Fruit fly (Drosophila melanogaster) whole organism: ENCODE measurements around the gene Rh5.

ENCODE experiments used
- CG8478 ChIP-seq: fragments of >200 bp; optimal IDR thresholded peaks from 2 replicates; lab custom pipeline; 2018; ENCODE audit warnings: inconsistent platforms
- EcR ChIP-seq, 2 experiments: fragments of >200 bp; optimal IDR thresholded peaks; 2 replicates each; lab custom pipeline; 2017; ENCODE audit warnings: missing biosample characterization in 2 of 2, missing genetic modification characterization in 2 of 2, missing genetic modification reagents in 2 of 2
- pan ChIP-seq: fragments of >200 bp; optimal IDR thresholded peaks from 2 replicates; lab custom pipeline; 2017
- psq ChIP-seq: fragments of >200 bp; optimal IDR thresholded peaks from 2 replicates; lab custom pipeline; 2017
- usp ChIP-seq: fragments of >200 bp; optimal IDR thresholded peaks from 2 replicates; lab custom pipeline; 2017; ENCODE audit warnings: missing biosample characterization, missing genetic modification characterization, mixed read lengths

- TF ChIP-seq usp (GFP tag; lab: Kevin White, UChicago) (no peak), CG8478 (no peak), psq (lab: Kevin White, UChicago) (no peak), EcR (GFP tag; optimal IDR thresholded peaks at IDR 0.05; lab: Kevin White, UChicago) (no peak), pan (no peak)
These were observed 12.8 kb downstream of the Rh5 start, which contains the start of gene Wdr81 for dm6 chr2L:12020735-12021134.
